Worm (Caenorhabditis elegans) whole organism, L2 larva: ENCODE results near the gene srxa-1.

Source experiments
- F13H6.1 ChIP-seq: sonication (generic microtip); optimal IDR thresholded peaks from 2 replicates; lab custom pipeline; 2016; ENCODE audit warnings: missing genetic modification characterization, missing compliant biosample characterization
- R02D3.7 ChIP-seq: fragments of 150-350 bp; optimal IDR thresholded peaks from 2 replicates; lab custom pipeline; 2014; ENCODE audit warnings: missing biosample characterization, missing genetic modification characterization
- Y55F3AM.14 ChIP-seq: fragments of 200-800 bp; sonication (Bioruptor generic); optimal IDR thresholded peaks from 2 replicates; lab custom pipeline; 2018; ENCODE audit warnings: mild to moderate bottlenecking, missing genetic modification characterization, missing compliant biosample characterization
- ZK546.5 ChIP-seq: sonication (generic microtip); optimal IDR thresholded peaks from 2 replicates; lab custom pipeline; 2017; ENCODE audit warnings: missing biosample characterization, missing genetic modification characterization
- alr-1 ChIP-seq: fragments of 150-350 bp; optimal IDR thresholded peaks from 2 replicates; lab custom pipeline; 2014; ENCODE audit warnings: missing biosample characterization, missing genetic modification characterization
- ama-1 ChIP-seq: fragments of 150-350 bp; optimal IDR thresholded peaks from 2 replicates; lab custom pipeline; 2018; ENCODE audit warnings: inconsistent platforms
- ceh-82 ChIP-seq: fragments of 150-350 bp; optimal IDR thresholded peaks from 2 replicates; lab custom pipeline; 2014; ENCODE audit warnings: missing biosample characterization, missing genetic modification characterization
- dmd-4 ChIP-seq: sonication (generic microtip); optimal IDR thresholded peaks from 2 replicates; lab custom pipeline; 2017; ENCODE audit warnings: missing biosample characterization, missing genetic modification characterization
- elt-1 ChIP-seq: fragments of 150-350 bp; optimal IDR thresholded peaks from 2 replicates; lab custom pipeline; 2014; ENCODE audit warnings: missing biosample characterization, missing genetic modification characterization
- elt-3 ChIP-seq: sonication (generic microtip); optimal IDR thresholded peaks from 2 replicates; lab custom pipeline; 2017; ENCODE audit warnings: missing biosample characterization, missing genetic modification characterization
- gmeb-1 ChIP-seq: fragments of 150-350 bp; optimal IDR thresholded peaks from 2 replicates; lab custom pipeline; 2014; ENCODE audit warnings: missing biosample characterization, missing genetic modification characterization
- lin-11 ChIP-seq: fragments of 150-350 bp; sonication (generic microtip); optimal IDR thresholded peaks from 2 replicates; lab custom pipeline; 2014; ENCODE audit warnings: missing biosample characterization, missing genetic modification characterization, inconsistent platforms, mixed read lengths
- lin-13 ChIP-seq: fragments of 150-350 bp; optimal IDR thresholded peaks from 2 replicates; lab custom pipeline; 2014; ENCODE audit warnings: missing biosample characterization, missing genetic modification reagents, missing genetic modification characterization
- lin-39 ChIP-seq: fragments of 150-350 bp; optimal IDR thresholded peaks from 2 replicates; lab custom pipeline; 2014; ENCODE audit warnings: missing biosample characterization, missing genetic modification reagents, missing genetic modification characterization
- lsy-2 ChIP-seq, 2 experiments: fragments of 150-350 bp in 1 of 2; sonication (generic microtip) in 1 of 2; optimal IDR thresholded peaks; 2 replicates each; lab custom pipeline; 2014 to 2017; ENCODE audit warnings: missing biosample characterization in 2 of 2, missing genetic modification characterization in 2 of 2
- mab-5 ChIP-seq: fragments of 150-350 bp; optimal IDR thresholded peaks from 2 replicates; lab custom pipeline; 2014; ENCODE audit warnings: missing biosample characterization, missing genetic modification characterization
- nhr-10 ChIP-seq: sonication (generic microtip); optimal IDR thresholded peaks from 2 replicates; lab custom pipeline; 2017; ENCODE audit warnings: missing biosample characterization, missing genetic modification characterization
- nhr-129 ChIP-seq: fragments of 150-350 bp; optimal IDR thresholded peaks from 2 replicates; lab custom pipeline; 2014; ENCODE audit warnings: missing biosample characterization, missing genetic modification characterization
- nhr-21 ChIP-seq: fragments of 150-350 bp; optimal IDR thresholded peaks from 2 replicates; lab custom pipeline; 2014; ENCODE audit warnings: missing biosample characterization, missing genetic modification characterization
- nhr-23 ChIP-seq: fragments of 150-350 bp; optimal IDR thresholded peaks from 2 replicates; lab custom pipeline; 2014; ENCODE audit warnings: missing biosample characterization, missing genetic modification reagents, missing genetic modification characterization
- nhr-25 ChIP-seq: fragments of 150-350 bp; sonication (generic microtip); optimal IDR thresholded peaks from 3 replicates; lab custom pipeline; 2014; ENCODE audit warnings: missing biosample characterization, missing genetic modification characterization
- nhr-6 ChIP-seq: fragments of 150-350 bp; optimal IDR thresholded peaks from 2 replicates; lab custom pipeline; 2014; ENCODE audit warnings: missing biosample characterization, missing genetic modification characterization
- nhr-77 ChIP-seq: fragments of 150-350 bp; optimal IDR thresholded peaks from 2 replicates; lab custom pipeline; 2014; ENCODE audit warnings: missing biosample characterization, missing genetic modification characterization
- peb-1 ChIP-seq: fragments of 150-350 bp; optimal IDR thresholded peaks from 2 replicates; lab custom pipeline; 2014; ENCODE audit warnings: missing biosample characterization, missing genetic modification characterization
- sma-3 ChIP-seq: sonication (generic microtip); optimal IDR thresholded peaks from 2 replicates; lab custom pipeline; 2016; ENCODE audit warnings: missing genetic modification reagents, missing genetic modification characterization, missing compliant biosample characterization
- sma-9 ChIP-seq, 2 experiments: fragments of 150-350 bp in 1 of 2; sonication (generic microtip) in 1 of 2; optimal IDR thresholded peaks; 2 replicates each; lab custom pipeline; 2014 to 2016; ENCODE audit warnings: missing genetic modification characterization in 2 of 2, mild to moderate bottlenecking in 1 of 2, missing biosample characterization in 1 of 2, missing compliant biosample characterization in 1 of 2, missing genetic modification reagents in 1 of 2, moderate library complexity in 1 of 2
- snpc-4 ChIP-seq: fragments of 150-350 bp; optimal IDR thresholded peaks from 2 replicates; lab custom pipeline; 2014; ENCODE audit warnings: missing biosample characterization, missing genetic modification characterization
- unc-39 ChIP-seq: fragments of 150-350 bp; optimal IDR thresholded peaks from 2 replicates; lab custom pipeline; 2014; ENCODE audit warnings: missing biosample characterization, missing genetic modification characterization
- unc-55 ChIP-seq: fragments of 150-350 bp; sonication (generic microtip); optimal IDR thresholded peaks from 3 replicates; lab custom pipeline; 2014; ENCODE audit warnings: missing biosample characterization, missing genetic modification reagents, missing genetic modification characterization
- unc-62 ChIP-seq: fragments of 150-350 bp; optimal IDR thresholded peaks from 2 replicates; lab custom pipeline; 2014; ENCODE audit warnings: missing biosample characterization, missing genetic modification reagents, missing genetic modification characterization
- zag-1 ChIP-seq: fragments of 150-350 bp; optimal IDR thresholded peaks from 2 replicates; lab custom pipeline; 2014; ENCODE audit warnings: missing biosample characterization, missing genetic modification characterization

Gene srxa-1

ce11 chrV:20731787-20732186 is at the start of gene srxa-1:
Gene srxa-1, plus strand, starts transcription at chrV:20732087.
- TF ChIP-seq sma-9 (GFP tag; optimal IDR thresholded peaks at IDR 0.05; lab: Kevin White, UChicago) = no peak
- TF ChIP-seq sma-9 (tag; optimal IDR thresholded peaks at IDR 0.05; lab: Kevin White, UChicago) = no peak
- TF ChIP-seq elt-1 (tag; lab: Kevin White, UChicago) = no peak
- no peak for TF ChIP-seq nhr-25 (tag; lab: Kevin White, UChicago)
- TF ChIP-seq sma-3 = no peak
- TF ChIP-seq, all 48 proteins: peak for 0

- TF ChIP-seq nhr-6 (tag; lab: Kevin White, UChicago) = no peak
- TF ChIP-seq F13H6.1 = no peak
- no peak for TF ChIP-seq ama-1 (lab: Kevin White, UChicago)
- no peak for TF ChIP-seq dmd-4 (tag; lab: Kevin White, UChicago)
- no peak for TF ChIP-seq nhr-23
- no peak for TF ChIP-seq unc-55 (GFP tag; lab: Kevin White, UChicago)
- TF ChIP-seq snpc-4 (tag; lab: Kevin White, UChicago) = no peak
- no peak for TF ChIP-seq nhr-77 (tag; lab: Kevin White, UChicago)
- no peak for TF ChIP-seq unc-39
- no peak for TF ChIP-seq peb-1 (tag; lab: Kevin White, UChicago)
- TF ChIP-seq elt-3 (tag; lab: Kevin White, UChicago) = no peak
- no peak for TF ChIP-seq ceh-82 (tag; lab: Kevin White, UChicago)
- no peak for TF ChIP-seq gmeb-1 (tag; lab: Kevin White, UChicago)
Measured at ce11 chrV:20682309-20682708, 49.6 kb upstream of the srxa-1 start.

ce11 chrV:20685383-20685782 is 46.5 kb upstream of the srxa-1 start, which contains the start of gene klf-2:
Gene klf-2, plus strand, starts transcription at chrV:20685683.
- TF ChIP-seq zag-1 (tag; lab: Kevin White, UChicago) = no peak
- TF ChIP-seq gmeb-1 (tag; lab: Kevin White, UChicago) = no peak
- no peak for TF ChIP-seq lin-11 (tag; lab: Kevin White, UChicago)
- no peak for TF ChIP-seq Y55F3AM.14 (GFP tag; lab: Kevin White, UChicago)
- TF ChIP-seq ceh-82 (tag; lab: Kevin White, UChicago) = no peak
- TF ChIP-seq sma-3 = no peak
- no peak for TF ChIP-seq nhr-25 (tag; lab: Kevin White, UChicago)
- no peak for TF ChIP-seq sma-9 (GFP tag; optimal IDR thresholded peaks at IDR 0.05; lab: Kevin White, UChicago)
- TF ChIP-seq sma-9 (tag; optimal IDR thresholded peaks at IDR 0.05; lab: Kevin White, UChicago) = no peak
- no peak for TF ChIP-seq lin-39 (tag; lab: Kevin White, UChicago)
- no peak for TF ChIP-seq mab-5 (tag; lab: Kevin White, UChicago)
- TF ChIP-seq ZK546.5 (tag; lab: Kevin White, UChicago) = no peak
- no peak for TF ChIP-seq lin-13 (GFP tag; lab: Kevin White, UChicago)
- no peak for TF ChIP-seq snpc-4 (tag; lab: Kevin White, UChicago)

- no peak for TF ChIP-seq lsy-2 (tag; optimal IDR thresholded peaks at IDR 0.05; lab: Kevin White, UChicago)
Measured at ce11 chrV:20689481-20690039, 42.3 kb upstream of the srxa-1 start, which contains the start of gene F53F8.3. Gene F53F8.3, minus strand, starts transcription at chrV:20689531.

- TF ChIP-seq dmd-4 (tag; lab: Kevin White, UChicago) = no peak
- no peak for TF ChIP-seq ceh-82 (tag; lab: Kevin White, UChicago)
- TF ChIP-seq mab-5 (tag; lab: Kevin White, UChicago) = no peak
- TF ChIP-seq nhr-129 (tag; lab: Kevin White, UChicago) = no peak
- no peak for TF ChIP-seq unc-62 (GFP tag; lab: Kevin White, UChicago)
- no peak for TF ChIP-seq elt-3 (tag; lab: Kevin White, UChicago)
- TF ChIP-seq nhr-25 (tag; lab: Kevin White, UChicago) = no peak
- TF ChIP-seq nhr-21 (tag; lab: Kevin White, UChicago) = no peak
- TF ChIP-seq zag-1 (tag; lab: Kevin White, UChicago) = no peak
- no peak for TF ChIP-seq alr-1 (tag; lab: Kevin White, UChicago)
- TF ChIP-seq lin-13 (GFP tag; lab: Kevin White, UChicago) = no peak
- TF ChIP-seq lsy-2 (tag; optimal IDR thresholded peaks at IDR 0.05; lab: Kevin White, UChicago) = no peak
- TF ChIP-seq nhr-10 = no peak
- TF ChIP-seq nhr-6 (tag; lab: Kevin White, UChicago) = no peak
- no peak for TF ChIP-seq R02D3.7
- TF ChIP-seq, all 48 proteins: peak for 0
Measured at ce11 chrV:20691585-20691984, 40.3 kb upstream of the srxa-1 start, which contains the start of gene F53F8.4. Gene F53F8.4, minus strand, starts transcription at chrV:20691685.
